Worm (Caenorhabditis elegans) whole organism, mixed stage, embryonic: Measurements from ENCODE around the gene D2096.11.

ENCODE experiments used
- ces-1 ChIP-seq: fragments of 150-350 bp; optimal IDR thresholded peaks from 2 replicates; lab custom pipeline; 2014; ENCODE audit warnings: missing biosample characterization, missing genetic modification reagents, missing genetic modification characterization
- unc-62 ChIP-seq: fragments of 150-350 bp; optimal IDR thresholded peaks from 2 replicates; lab custom pipeline; 2014; ENCODE audit warnings: missing biosample characterization, missing genetic modification reagents, missing genetic modification characterization

- TF ChIP-seq ces-1 (GFP tag; lab: Kevin White, UChicago), result peak; percentile 42
- TF ChIP-seq unc-62 (GFP tag; lab: Kevin White, UChicago), result no peak
Measured at ce11 chrIV:8379278-8379677, 14.7 kb downstream of the D2096.11 start, which contains the start of gene nap-1.
